Worm (Caenorhabditis elegans) whole organism, mixed stage, embryonic: ENCODE measurements around the gene ttr-3.

ENCODE experiments used
- M03D4.4 ChIP-seq: sonication (generic microtip); optimal IDR thresholded peaks from 2 replicates; lab custom pipeline; 2017; ENCODE audit warnings: mild to moderate bottlenecking, missing genetic modification characterization, missing compliant biosample characterization
- bed-3 ChIP-seq: fragments of 200-800 bp; sonication (Bioruptor generic); optimal IDR thresholded peaks from 3 replicates; lab custom pipeline; 2018; ENCODE audit warnings: mild to moderate bottlenecking, missing genetic modification characterization, moderate library complexity, missing compliant biosample characterization
- ceh-39 ChIP-seq: fragments of 150-350 bp; optimal IDR thresholded peaks from 2 replicates; lab custom pipeline; 2014; ENCODE audit warnings: missing biosample characterization, missing genetic modification characterization
- ceh-43 ChIP-seq: fragments of 200-800 bp; sonication (Bioruptor generic); optimal IDR thresholded peaks from 2 replicates; lab custom pipeline; 2018; ENCODE audit warnings: mild to moderate bottlenecking, missing genetic modification characterization, moderate library complexity, missing compliant biosample characterization
- ceh-83 ChIP-seq: fragments of 200-800 bp; sonication (Bioruptor generic); optimal IDR thresholded peaks from 2 replicates; lab custom pipeline; 2018; ENCODE audit warnings: mild to moderate bottlenecking, missing genetic modification characterization, missing compliant biosample characterization
- ces-1 ChIP-seq: fragments of 150-350 bp; optimal IDR thresholded peaks from 2 replicates; lab custom pipeline; 2014; ENCODE audit warnings: missing biosample characterization, missing genetic modification reagents, missing genetic modification characterization
- cnd-1 ChIP-seq: fragments of 200-800 bp; sonication (Bioruptor generic); optimal IDR thresholded peaks from 2 replicates; lab custom pipeline; 2018; ENCODE audit warnings: mild to moderate bottlenecking, missing genetic modification characterization, missing compliant biosample characterization
- drap-1 ChIP-seq: fragments of 200-800 bp; sonication (Bioruptor generic); optimal IDR thresholded peaks from 3 replicates; lab custom pipeline; 2018; ENCODE audit warnings: mild to moderate bottlenecking, missing genetic modification characterization, missing compliant biosample characterization
- flh-1 ChIP-seq: fragments of 200-800 bp; sonication (Bioruptor generic); optimal IDR thresholded peaks from 2 replicates; lab custom pipeline; 2018; ENCODE audit warnings: mild to moderate bottlenecking, missing genetic modification characterization, moderate library complexity, missing compliant biosample characterization
- ham-2 ChIP-seq: fragments of 200-800 bp; sonication (Bioruptor generic); optimal IDR thresholded peaks from 2 replicates; lab custom pipeline; 2018; ENCODE audit warnings: mild to moderate bottlenecking, missing genetic modification characterization, missing compliant biosample characterization
- hlh-1 ChIP-seq: fragments of 150-350 bp; optimal IDR thresholded peaks from 2 replicates; lab custom pipeline; 2014; ENCODE audit warnings: missing biosample characterization, missing genetic modification reagents, missing genetic modification characterization
- lin-13 ChIP-seq: fragments of 150-350 bp; optimal IDR thresholded peaks from 2 replicates; lab custom pipeline; 2014; ENCODE audit warnings: missing biosample characterization, missing genetic modification characterization
- lsy-2 ChIP-seq: fragments of 150-350 bp; optimal IDR thresholded peaks from 2 replicates; lab custom pipeline; 2014; ENCODE audit warnings: missing biosample characterization, missing genetic modification characterization
- mab-5 ChIP-seq: fragments of 150-350 bp; optimal IDR thresholded peaks from 2 replicates; lab custom pipeline; 2014; ENCODE audit warnings: missing biosample characterization, missing genetic modification characterization
- mep-1 ChIP-seq: fragments of 150-350 bp; optimal IDR thresholded peaks from 2 replicates; lab custom pipeline; 2017; ENCODE audit warnings: missing biosample characterization, missing genetic modification reagents, missing genetic modification characterization, inconsistent platforms
- mls-2 ChIP-seq: sonication (generic microtip); optimal IDR thresholded peaks from 2 replicates; lab custom pipeline; 2016; ENCODE audit warnings: mild to moderate bottlenecking, missing genetic modification characterization, moderate library complexity, missing compliant biosample characterization
- nhr-12 ChIP-seq: fragments of 150-350 bp; optimal IDR thresholded peaks from 2 replicates; lab custom pipeline; 2014; ENCODE audit warnings: missing biosample characterization, missing genetic modification characterization
- nhr-2 ChIP-seq: fragments of 150-350 bp; optimal IDR thresholded peaks from 2 replicates; lab custom pipeline; 2014; ENCODE audit warnings: missing biosample characterization, missing genetic modification characterization
- nhr-237 ChIP-seq: fragments of 150-350 bp; optimal IDR thresholded peaks from 2 replicates; lab custom pipeline; 2014; ENCODE audit warnings: missing biosample characterization, missing genetic modification characterization
- nhr-28 ChIP-seq: fragments of 150-350 bp; optimal IDR thresholded peaks from 2 replicates; lab custom pipeline; 2014; ENCODE audit warnings: missing biosample characterization, missing genetic modification characterization
- nhr-76 ChIP-seq: sonication (generic microtip); optimal IDR thresholded peaks from 2 replicates; lab custom pipeline; 2017; ENCODE audit warnings: missing biosample characterization, missing genetic modification characterization
- sem-2 ChIP-seq: fragments of 200-800 bp; sonication (Bioruptor generic); optimal IDR thresholded peaks from 2 replicates; lab custom pipeline; 2018; ENCODE audit warnings: mild to moderate bottlenecking, missing genetic modification characterization, missing compliant biosample characterization
- snpc-4 ChIP-seq: fragments of 150-350 bp; optimal IDR thresholded peaks from 2 replicates; lab custom pipeline; 2014; ENCODE audit warnings: missing biosample characterization, missing genetic modification characterization
- sptf-1 ChIP-seq: sonication (generic microtip); optimal IDR thresholded peaks from 2 replicates; lab custom pipeline; 2017; ENCODE audit warnings: mild to moderate bottlenecking, missing genetic modification characterization, moderate library complexity, missing compliant biosample characterization
- tbx-8 ChIP-seq: fragments of 200-800 bp; sonication (Bioruptor generic); optimal IDR thresholded peaks from 2 replicates; lab custom pipeline; 2018; ENCODE audit warnings: mild to moderate bottlenecking, missing genetic modification characterization, moderate library complexity, missing compliant biosample characterization
- unc-120 ChIP-seq: sonication (generic microtip); optimal IDR thresholded peaks from 2 replicates; lab custom pipeline; 2017; ENCODE audit warnings: missing genetic modification characterization, missing compliant biosample characterization; ENCODE audit not compliant: poor library complexity, severe bottlenecking
- unc-39 ChIP-seq: fragments of 150-350 bp; optimal IDR thresholded peaks from 2 replicates; lab custom pipeline; 2014; ENCODE audit warnings: missing biosample characterization, missing genetic modification characterization
- zip-8 ChIP-seq: fragments of 150-350 bp; optimal IDR thresholded peaks from 2 replicates; lab custom pipeline; 2014; ENCODE audit warnings: missing biosample characterization, missing genetic modification characterization
- ztf-11 ChIP-seq: fragments of 150-350 bp; optimal IDR thresholded peaks from 2 replicates; lab custom pipeline; 2014; ENCODE audit warnings: missing biosample characterization, missing genetic modification characterization

The ttr-3 gene

DNA sequence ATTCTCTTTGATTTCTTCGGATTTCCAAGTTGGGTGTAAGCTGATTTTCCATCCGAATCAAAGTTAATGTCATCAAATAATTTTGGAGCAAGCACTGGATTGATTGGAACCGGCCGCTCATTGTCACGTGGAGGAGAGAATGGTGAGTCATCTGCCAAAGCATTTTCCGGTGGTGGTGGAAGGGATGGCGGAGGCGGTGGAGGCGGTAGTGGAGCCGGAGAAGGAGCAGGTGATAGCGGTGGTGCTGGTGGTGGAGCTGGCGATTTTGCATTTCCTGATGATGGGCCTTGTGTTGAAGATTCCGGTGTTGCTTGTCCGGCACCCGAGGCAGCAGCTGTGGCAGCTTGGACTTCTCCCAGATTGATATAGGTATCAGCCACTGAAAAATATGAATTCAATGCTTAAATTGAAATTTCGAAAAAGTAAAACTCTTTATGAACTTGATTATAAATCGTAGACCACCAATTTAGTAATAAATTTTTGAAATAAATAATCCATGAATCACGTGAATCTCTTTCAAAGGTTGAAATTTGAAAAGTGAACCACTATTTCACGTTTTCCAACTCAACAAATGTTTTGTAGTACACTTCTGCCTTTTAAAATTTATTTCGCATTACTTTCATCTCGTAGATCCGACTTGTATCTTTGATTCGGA, 14.6 kb upstream of the ttr-3 start, which contains the start of the genes K03H1.9 and K03H1.12:
Gene K03H1.9, minus strand, starts transcription at position 471 of the 655 bp plus-strand sequence.
Gene K03H1.12, plus strand, starts transcription at position 605 of the 655 bp plus-strand sequence.
- TF ChIP-seq ces-1 (GFP tag; lab: Kevin White, UChicago) = no peak
- TF ChIP-seq nhr-28 (tag; lab: Kevin White, UChicago) = no peak
- no peak for TF ChIP-seq zip-8 (tag; lab: Kevin White, UChicago)
- no peak for TF ChIP-seq drap-1 (GFP tag; lab: Kevin White, UChicago)

ce11 chrIII:9932091-9932490, 5.5 kb upstream of the ttr-3 start, which contains the start of gene dec-7:
Gene dec-7 (plus strand): TSS chrIII:9932398.
- TF ChIP-seq mep-1 (no peak), ces-1 (GFP tag; lab: Kevin White, UChicago) (no peak), lin-13 (no peak), nhr-12 (tag; lab: Kevin White, UChicago) (no peak), snpc-4 (tag; lab: Kevin White, UChicago) (no peak), lsy-2 (tag; lab: Kevin White, UChicago) (no peak), nhr-2 (no peak), mls-2 (tag; lab: Kevin White, UChicago) (no peak), cnd-1 (tag; lab: Kevin White, UChicago) (no peak), drap-1 (GFP tag; lab: Kevin White, UChicago) (no peak)

ce11 chrIII:9930406-9930805, 3.9 kb upstream of the ttr-3 start:
- TF ChIP-seq nhr-12 (tag; lab: Kevin White, UChicago) (no peak), mep-1 (no peak), flh-1 (GFP tag; lab: Kevin White, UChicago) (no peak), ceh-83 (GFP tag; lab: Kevin White, UChicago) (no peak), ces-1 (GFP tag; lab: Kevin White, UChicago) (no peak), M03D4.4 (no peak)

ce11 chrIII:9929525-9929924, 3.0 kb upstream of the ttr-3 start:
- TF ChIP-seq hlh-1 (tag; lab: Kevin White, UChicago) (no peak), ceh-39 (tag; lab: Kevin White, UChicago) (no peak), mep-1 (no peak), nhr-28 (tag; lab: Kevin White, UChicago) (no peak), bed-3 (GFP tag; lab: Kevin White, UChicago) (no peak), mab-5 (tag; lab: Kevin White, UChicago) (no peak), ztf-11 (tag; lab: Kevin White, UChicago) (no peak), ceh-43 (GFP tag; lab: Kevin White, UChicago) (no peak), ham-2 (GFP tag; lab: Kevin White, UChicago) (no peak), cnd-1 (tag; lab: Kevin White, UChicago) (no peak)

DNA sequence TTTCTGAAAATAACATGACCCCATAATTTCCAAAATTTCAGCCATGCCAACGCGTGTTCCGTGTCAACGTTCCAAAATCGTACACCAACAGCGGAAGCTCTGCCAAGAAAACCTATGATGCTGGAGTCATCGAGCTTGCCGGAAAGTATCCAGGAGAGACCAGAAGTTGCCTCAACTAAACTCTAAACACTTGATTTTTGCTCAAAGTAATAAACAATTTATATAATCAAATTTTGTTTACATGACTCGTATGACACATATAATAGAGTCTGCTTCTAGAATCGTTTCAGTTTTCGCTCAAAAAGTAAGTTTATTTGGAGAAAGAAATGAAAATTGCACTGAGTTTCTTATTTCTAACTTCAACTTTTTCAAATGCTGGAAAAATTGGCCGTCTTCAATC, 2.2 kb upstream of the ttr-3 start, which contains the start of gene ttr-1:
Gene ttr-1, plus strand, starts transcription at position 301 of the 400 bp plus-strand sequence.
- TF ChIP-seq mep-1 (no peak), sptf-1 (tag; lab: Kevin White, UChicago) (no peak), unc-39 (tag; lab: Kevin White, UChicago) (no peak), snpc-4 (tag; lab: Kevin White, UChicago) (no peak), ces-1 (GFP tag; lab: Kevin White, UChicago) (no peak), tbx-8 (GFP tag; lab: Kevin White, UChicago) (no peak), zip-8 (tag; lab: Kevin White, UChicago) (no peak), hlh-1 (tag; lab: Kevin White, UChicago) (no peak), unc-120 (tag; lab: Kevin White, UChicago) (no peak), nhr-76 (tag; lab: Kevin White, UChicago) (no peak), sem-2 (GFP tag; lab: Kevin White, UChicago) (no peak), nhr-237 (tag; lab: Kevin White, UChicago) (no peak), nhr-2 (no peak), ceh-83 (GFP tag; lab: Kevin White, UChicago) (no peak)
